Worm (Caenorhabditis elegans): ENCODE results near the gene atrn-1.

Gene atrn-1

ce11 chrX:14746948-14747347 is 35.6 kb downstream of the atrn-1 start, which contains the start of gene C05G5.2 (continued):
- TF ChIP-seq T26A5.8 (tag; optimal IDR thresholded peaks at IDR 0.05) = no peak
- TF ChIP-seq egl-18 (GFP tag; IDR thresholded peaks at IDR 0.05) = 0 out of 2 replicates have a peak, but pooled peaks have one; percentile 60
- no peak for TF ChIP-seq madf-3 (GFP tag; IDR thresholded peaks at IDR 0.05)
- peak; percentile 8 for TF ChIP-seq dpl-1 (GFP tag; optimal IDR thresholded peaks at IDR 0.05)
- no peak for TF ChIP-seq rpc-1 (optimal IDR thresholded peaks at IDR 0.05)
- TF ChIP-seq rpc-1 (tag; optimal IDR thresholded peaks at IDR 0.05) = no peak
- TF ChIP-seq aptf-2 (GFP tag; conservative IDR thresholded peaks at IDR 0.05) = no peak
- TF ChIP-seq F55B11.4 (tag; optimal IDR thresholded peaks at IDR 0.05; ENCODE audit: borderline replicate concordance, insufficient read depth) = no peak
- TF ChIP-seq zim-3 (tag; optimal IDR thresholded peaks at IDR 0.05) = no peak
- TF ChIP-seq rcor-1 (GFP tag; IDR thresholded peaks at IDR 0.05) = 0 out of 2 replicates have a peak, but pooled peaks have one; percentile 38
- no peak for TF ChIP-seq athp-1 (tag; optimal IDR thresholded peaks at IDR 0.05)
- no peak for TF ChIP-seq ceh-58 (GFP tag; IDR thresholded peaks at IDR 0.05)
- peak; percentile 86 for TF ChIP-seq K11D2.4 (GFP tag; IDR thresholded peaks at IDR 0.05)
- no peak for TF ChIP-seq F49E8.2 (tag; optimal IDR thresholded peaks at IDR 0.05; ENCODE audit: insufficient read depth)
- peak in 1 of 3 experiments; percentile 78 for TF ChIP-seq lin-35 (GFP tag; optimal IDR thresholded peaks at IDR 0.05)
- TF ChIP-seq ccch-3 (GFP tag; optimal IDR thresholded peaks at IDR 0.05) = no peak
- TF ChIP-seq dox-1 (GFP tag; IDR thresholded peaks at IDR 0.05) = peak; percentile 95
- no peak for TF ChIP-seq die-1 (tag; optimal IDR thresholded peaks at IDR 0.05)
- peak; percentile 64 for TF ChIP-seq madf-10 (tag; optimal IDR thresholded peaks at IDR 0.05)
- TF ChIP-seq mel-28 (tag; optimal IDR thresholded peaks at IDR 0.05; ENCODE audit: borderline replicate concordance) = no peak
- TF ChIP-seq B0019.2 (GFP tag; conservative IDR thresholded peaks at IDR 0.05) = no peak
- peak; percentile 53 for TF ChIP-seq snpc-4 (GFP tag; optimal IDR thresholded peaks at IDR 0.05)
- peak; percentile 74 to 83 (median 79) for TF ChIP-seq snpc-4 (tag; optimal IDR thresholded peaks at IDR 0.05)
- no peak for TF ChIP-seq F37B4.10 (GFP tag; IDR thresholded peaks at IDR 0.05)
- no peak for TF ChIP-seq Y56A3A.18 (GFP tag; IDR thresholded peaks at IDR 0.05)
- TF ChIP-seq nfyb-1 (GFP tag; IDR thresholded peaks at IDR 0.05) = no peak; the same call in 1 of the 2 replicates
- no peak for TF ChIP-seq mxl-1 (tag; optimal IDR thresholded peaks at IDR 0.05)
- TF ChIP-seq ceh-100 (GFP tag; IDR thresholded peaks at IDR 0.05) = no peak
- no peak for TF ChIP-seq lir-1 (GFP tag; conservative IDR thresholded peaks at IDR 0.05)
- TF ChIP-seq egl-44 (GFP tag; IDR thresholded peaks at IDR 0.05) = no peak
- TF ChIP-seq lag-1 (GFP tag; IDR thresholded peaks at IDR 0.05) = no peak
- TF ChIP-seq B0261.1 (tag; optimal IDR thresholded peaks at IDR 0.05) = no peak
- no peak for TF ChIP-seq unc-130 (GFP tag; optimal IDR thresholded peaks at IDR 0.05)
- no peak for TF ChIP-seq ceh-91 (GFP tag; IDR thresholded peaks at IDR 0.05)
- TF ChIP-seq nfya-1 (tag; optimal IDR thresholded peaks at IDR 0.05; ENCODE audit: borderline replicate concordance, insufficient read depth) = no peak
- no peak for TF ChIP-seq F57C9.4 (tag; optimal IDR thresholded peaks at IDR 0.05)
- TF ChIP-seq nhr-120 (GFP tag; IDR thresholded peaks at IDR 0.05) = no peak
- TF ChIP-seq mcd-1 (GFP tag; IDR thresholded peaks at IDR 0.05) = peak; percentile 74
- TF ChIP-seq F23B12.7 (tag; optimal IDR thresholded peaks at IDR 0.05; ENCODE audit: insufficient read depth) = peak; percentile 61
- peak; percentile 96 for TF ChIP-seq attf-5 (GFP tag; optimal IDR thresholded peaks at IDR 0.05)
- TF ChIP-seq rec-8 (tag; optimal IDR thresholded peaks at IDR 0.05) = no peak
- TF ChIP-seq T07F8.4 (tag; optimal IDR thresholded peaks at IDR 0.05) = no peak
- no peak for TF ChIP-seq ztf-28 (GFP tag; IDR thresholded peaks at IDR 0.05)
- no peak for TF ChIP-seq repo-1 (tag; optimal IDR thresholded peaks at IDR 0.05)
- TF ChIP-seq pha-4 (tag; optimal IDR thresholded peaks at IDR 0.05) = peak; percentile 91
- no peak for TF ChIP-seq snpc-1.1 (tag; optimal IDR thresholded peaks at IDR 0.05; ENCODE audit: insufficient read depth)
- TF ChIP-seq unc-62 (GFP tag; optimal IDR thresholded peaks at IDR 0.05) = peak; percentile 73
- TF ChIP-seq mes-4 (tag; optimal IDR thresholded peaks at IDR 0.05) = no peak
- no peak for TF ChIP-seq ceh-40 (GFP tag; IDR thresholded peaks at IDR 0.05)

Data from whole organism, young adult.